Worm (Caenorhabditis elegans) whole organism, early embryonic: Measurements from ENCODE around the gene F16B4.5.

ENCODE experiments used
- B0310.2 ChIP-seq: sonication (generic microtip); optimal IDR thresholded peaks from 2 replicates; lab custom pipeline; 2016; ENCODE audit warnings: mild to moderate bottlenecking, missing genetic modification characterization, missing compliant biosample characterization
- F13C5.2 ChIP-seq: sonication (generic microtip); optimal IDR thresholded peaks from 2 replicates; lab custom pipeline; 2017; ENCODE audit warnings: mild to moderate bottlenecking, missing genetic modification characterization, inconsistent platforms, missing compliant biosample characterization
- aly-1 ChIP-seq: sonication (generic microtip); optimal IDR thresholded peaks from 2 replicates; lab custom pipeline; 2016; ENCODE audit warnings: missing genetic modification characterization, missing compliant biosample characterization
- ama-1 ChIP-seq: fragments of 150-350 bp; optimal IDR thresholded peaks from 2 replicates; lab custom pipeline; 2014
- ceh-13 ChIP-seq: fragments of 200-800 bp; sonication (Bioruptor generic); optimal IDR thresholded peaks from 2 replicates; lab custom pipeline; 2018; ENCODE audit warnings: mild to moderate bottlenecking, missing genetic modification characterization, missing compliant biosample characterization
- ceh-36 ChIP-seq: sonication (generic microtip); optimal IDR thresholded peaks from 2 replicates; lab custom pipeline; 2016; ENCODE audit warnings: missing genetic modification characterization, inconsistent platforms, missing compliant biosample characterization
- ets-7 ChIP-seq: sonication (generic microtip); optimal IDR thresholded peaks from 2 replicates; lab custom pipeline; 2016; ENCODE audit warnings: missing genotype, missing genetic modification characterization, missing compliant biosample characterization
- flt-1 ChIP-seq: fragments of 200-800 bp; sonication (Bioruptor generic); IDR thresholded peaks from 2 replicates; pipeline ENCODE4 v1.3.6; 2022; ENCODE audit warnings: missing genetic modification characterization, missing compliant biosample characterization
- hmbx-1 ChIP-seq: sonication (generic microtip); optimal IDR thresholded peaks from 2 replicates; lab custom pipeline; 2016; ENCODE audit warnings: mild to moderate bottlenecking, missing genetic modification characterization, missing compliant biosample characterization
- hmg-4 ChIP-seq: fragments of 200-800 bp; sonication (Bioruptor generic); optimal IDR thresholded peaks from 2 replicates; lab custom pipeline; 2018; ENCODE audit warnings: mild to moderate bottlenecking, missing genetic modification characterization, missing compliant biosample characterization
- hnd-1 ChIP-seq: sonication (generic microtip); optimal IDR thresholded peaks from 2 replicates; lab custom pipeline; 2016; ENCODE audit warnings: missing genetic modification characterization, missing compliant biosample characterization
- pes-1 ChIP-seq: fragments of 200-800 bp; sonication (Bioruptor generic); IDR thresholded peaks from 2 replicates; pipeline ENCODE4 v1.3.6; 2022; ENCODE audit warnings: missing genetic modification reagents, missing genetic modification characterization, missing compliant biosample characterization
- scrt-1 ChIP-seq: fragments of 200-800 bp; sonication (Bioruptor generic); IDR thresholded peaks from 2 replicates; pipeline ENCODE4 v1.3.6; 2022; ENCODE audit warnings: missing genetic modification characterization, missing compliant biosample characterization
- sea-1 ChIP-seq: fragments of 200-800 bp; sonication (Bioruptor generic); conservative IDR thresholded peaks from 2 replicates; pipeline ENCODE4 v1.3.6; 2022; ENCODE audit warnings: missing genetic modification characterization, missing compliant biosample characterization
- tbx-11 ChIP-seq: fragments of 200-800 bp; sonication (Bioruptor generic); IDR thresholded peaks from 2 replicates; pipeline ENCODE4 v1.3.6; 2022; ENCODE audit warnings: missing genetic modification characterization, missing compliant biosample characterization
- tbx-37 ChIP-seq: fragments of 200-800 bp; sonication (Bioruptor generic); conservative IDR thresholded peaks from 2 replicates; pipeline ENCODE4 v1.3.6; 2022; ENCODE audit warnings: missing genetic modification reagents, missing genetic modification characterization, missing compliant biosample characterization
- tra-4 ChIP-seq: sonication (generic microtip); optimal IDR thresholded peaks from 2 replicates; lab custom pipeline; 2017; ENCODE audit warnings: missing genetic modification characterization, missing compliant biosample characterization

F16B4.5 gene

DNA sequence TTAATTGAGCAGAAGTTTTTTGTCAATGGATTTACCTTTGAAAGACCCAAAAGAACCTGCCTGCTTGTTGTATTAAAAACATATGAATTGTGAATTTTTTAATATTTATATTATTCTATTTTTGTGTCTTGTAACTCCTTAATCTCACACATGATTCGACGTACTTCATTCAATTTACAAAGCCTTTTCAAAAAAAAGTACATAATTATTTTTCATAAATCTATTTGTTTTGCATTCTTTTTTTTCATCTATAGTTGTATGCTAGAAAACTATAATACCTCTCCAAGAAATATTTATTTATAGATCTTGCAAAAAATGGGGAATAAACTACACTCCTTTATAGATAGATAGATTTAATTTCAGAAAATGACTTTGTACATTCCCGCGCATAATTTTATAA, 30.5 kb downstream of the F16B4.5 start, which contains the start of gene nhr-179:
TSS of gene nhr-179 (minus strand) at position 101 of the 400 bp plus-strand sequence.
- TF ChIP-seq B0310.2 (tag; lab: Kevin White, UChicago) (no peak), sea-1 (GFP tag; lab: Robert Waterston, UW) (no peak), ets-7 (tag; lab: Kevin White, UChicago) (no peak), tra-4 (tag; lab: Kevin White, UChicago) (no peak), hnd-1 (tag; lab: Kevin White, UChicago) (no peak), pes-1 (GFP tag; lab: Robert Waterston, UW) (no peak), scrt-1 (GFP tag; lab: Robert Waterston, UW) (no peak), hmg-4 (GFP tag; lab: Kevin White, UChicago) (no peak), F13C5.2 (no peak), tbx-37 (no peak), ama-1 (no peak), flt-1 (no peak), tbx-11 (GFP tag; lab: Robert Waterston, UW) (no peak), ceh-13 (GFP tag; lab: Kevin White, UChicago) (no peak), aly-1 (no peak)

DNA sequence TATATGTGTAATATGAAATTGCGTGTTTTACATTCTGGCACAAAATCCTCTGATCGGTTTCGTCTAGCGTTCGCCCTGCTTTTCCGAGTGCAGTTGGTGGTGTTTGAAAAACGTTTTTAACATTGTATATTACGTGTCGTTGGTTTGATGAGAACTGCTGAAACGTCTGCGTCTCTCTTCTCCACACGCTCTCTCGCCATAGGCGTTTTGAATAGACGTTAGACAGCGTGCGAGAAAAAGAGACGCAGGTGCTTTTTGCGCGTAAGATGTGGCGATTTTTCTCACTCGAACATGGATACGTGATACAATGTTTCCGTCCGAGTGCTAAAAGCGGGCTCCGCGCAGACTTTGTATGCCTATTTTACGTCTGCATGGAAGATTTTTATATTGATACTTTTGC, 32.3 kb downstream of the F16B4.5 start:
- TF ChIP-seq F13C5.2 = no peak
- no peak for TF ChIP-seq ama-1
- TF ChIP-seq ceh-13 (GFP tag; lab: Kevin White, UChicago) = no peak
- TF ChIP-seq B0310.2 (tag; lab: Kevin White, UChicago) = no peak
- no peak for TF ChIP-seq tra-4 (tag; lab: Kevin White, UChicago)
- no peak for TF ChIP-seq ceh-36 (tag; lab: Kevin White, UChicago)
- no peak for TF ChIP-seq aly-1
- TF ChIP-seq hmg-4 (GFP tag; lab: Kevin White, UChicago) = no peak
- no peak for TF ChIP-seq tbx-37
- no peak for TF ChIP-seq pes-1 (GFP tag; lab: Robert Waterston, UW)
- no peak for TF ChIP-seq tbx-11 (GFP tag; lab: Robert Waterston, UW)
- no peak for TF ChIP-seq flt-1
- no peak for TF ChIP-seq hmbx-1 (tag; lab: Kevin White, UChicago)
- no peak for TF ChIP-seq hnd-1 (tag; lab: Kevin White, UChicago)
- TF ChIP-seq ets-7 (tag; lab: Kevin White, UChicago) = no peak
- TF ChIP-seq sea-1 (GFP tag; lab: Robert Waterston, UW) = no peak
- no peak for TF ChIP-seq scrt-1 (GFP tag; lab: Robert Waterston, UW)

- TF ChIP-seq sea-1 (GFP tag; lab: Robert Waterston, UW) (no peak), pes-1 (GFP tag; lab: Robert Waterston, UW) (no peak), flt-1 (no peak), F13C5.2 (no peak), aly-1 (no peak), ets-7 (tag; lab: Kevin White, UChicago) (no peak), hmg-4 (GFP tag; lab: Kevin White, UChicago) (no peak), tbx-37 (no peak), ama-1 (no peak), B0310.2 (tag; lab: Kevin White, UChicago) (no peak), hmbx-1 (tag; lab: Kevin White, UChicago) (no peak), ceh-36 (tag; lab: Kevin White, UChicago) (no peak), ceh-13 (GFP tag; lab: Kevin White, UChicago) (no peak), tra-4 (tag; lab: Kevin White, UChicago) (no peak), scrt-1 (GFP tag; lab: Robert Waterston, UW) (no peak), hnd-1 (tag; lab: Kevin White, UChicago) (no peak)
These were observed 33.3 kb downstream of the F16B4.5 start, which contains the start of gene nhr-117 for ce11 chrV:1621494-1621893. Gene nhr-117 (minus strand): TSS chrV:1621520.

- no peak for TF ChIP-seq F13C5.2
- no peak for TF ChIP-seq tbx-11 (GFP tag; lab: Robert Waterston, UW)
- no peak for TF ChIP-seq ets-7 (tag; lab: Kevin White, UChicago)
- TF ChIP-seq hmbx-1 (tag; lab: Kevin White, UChicago) = no peak
- TF ChIP-seq hmg-4 (GFP tag; lab: Kevin White, UChicago) = no peak
- TF ChIP-seq tra-4 (tag; lab: Kevin White, UChicago) = no peak
- no peak for TF ChIP-seq ceh-36 (tag; lab: Kevin White, UChicago)
- no peak for TF ChIP-seq hnd-1 (tag; lab: Kevin White, UChicago)
- no peak for TF ChIP-seq ama-1
- no peak for TF ChIP-seq sea-1 (GFP tag; lab: Robert Waterston, UW)
- TF ChIP-seq aly-1 = no peak
- no peak for TF ChIP-seq tbx-37
- TF ChIP-seq flt-1 = no peak
These were observed 35.2 kb downstream of the F16B4.5 start for ce11 chrV:1623429-1623828.

DNA sequence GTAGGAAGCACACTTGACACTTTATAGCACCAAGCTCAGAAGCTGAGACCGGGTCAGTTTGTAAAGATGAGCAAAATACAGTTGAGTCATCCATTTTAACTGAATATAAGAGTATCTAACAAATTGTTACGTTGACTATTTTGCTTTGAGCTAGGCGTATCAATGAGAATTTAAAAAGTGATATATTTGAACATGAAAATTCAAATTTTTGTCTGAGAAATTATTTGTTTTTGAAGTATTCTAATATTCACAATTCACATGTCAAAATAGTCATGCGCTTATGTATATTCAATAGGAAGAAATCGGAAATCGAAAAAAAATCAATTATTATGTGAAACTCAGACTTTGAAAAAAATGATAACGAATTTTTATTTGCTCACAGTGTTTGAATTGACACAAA, 36.1 kb downstream of the F16B4.5 start, which contains the start of gene nhr-110:
TSS of gene nhr-110 (minus strand) at position 101 of the 400 bp plus-strand sequence.
- TF ChIP-seq aly-1 (no peak), B0310.2 (tag; lab: Kevin White, UChicago) (no peak), hmg-4 (GFP tag; lab: Kevin White, UChicago) (no peak), tra-4 (tag; lab: Kevin White, UChicago) (no peak), tbx-37 (no peak), F13C5.2 (no peak), ama-1 (no peak)

ce11 chrV:1626720-1627119, 38.5 kb downstream of the F16B4.5 start, which contains the start of gene nhr-237:
Gene nhr-237 (minus strand): TSS chrV:1626820.
- TF ChIP-seq ama-1 = no peak
- TF ChIP-seq tra-4 (tag; lab: Kevin White, UChicago) = no peak
- TF ChIP-seq flt-1 = no peak
- TF ChIP-seq B0310.2 (tag; lab: Kevin White, UChicago) = no peak
- no peak for TF ChIP-seq sea-1 (GFP tag; lab: Robert Waterston, UW)
- TF ChIP-seq scrt-1 (GFP tag; lab: Robert Waterston, UW) = no peak
- TF ChIP-seq tbx-37 = no peak
- TF ChIP-seq hmbx-1 (tag; lab: Kevin White, UChicago) = no peak
- no peak for TF ChIP-seq ceh-36 (tag; lab: Kevin White, UChicago)
- TF ChIP-seq ets-7 (tag; lab: Kevin White, UChicago) = no peak
- no peak for TF ChIP-seq hnd-1 (tag; lab: Kevin White, UChicago)
- TF ChIP-seq ceh-13 (GFP tag; lab: Kevin White, UChicago) = no peak
- TF ChIP-seq tbx-11 (GFP tag; lab: Robert Waterston, UW) = no peak
- no peak for TF ChIP-seq F13C5.2
- no peak for TF ChIP-seq aly-1
- TF ChIP-seq pes-1 (GFP tag; lab: Robert Waterston, UW) = no peak
- no peak for TF ChIP-seq hmg-4 (GFP tag; lab: Kevin White, UChicago)

DNA sequence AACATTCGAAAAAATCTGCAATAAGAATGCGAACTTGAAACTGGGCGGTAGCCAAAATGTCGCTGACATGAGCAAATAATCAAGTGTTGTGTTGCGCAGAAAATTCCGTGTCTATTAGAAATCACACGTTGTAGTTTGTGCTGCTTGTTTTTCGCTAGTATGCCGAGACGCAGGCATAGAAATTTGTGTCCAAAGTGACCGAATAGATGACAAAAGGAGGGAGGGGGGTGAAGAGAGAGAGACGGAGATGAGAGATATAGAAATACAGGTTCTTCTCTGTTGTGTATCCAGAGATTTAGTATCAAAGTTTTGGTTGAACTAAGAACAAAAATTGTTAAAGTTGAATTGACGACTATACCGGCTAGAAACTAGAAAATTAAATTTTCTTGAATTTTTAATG, 39.0 kb downstream of the F16B4.5 start:
- no peak for TF ChIP-seq tra-4 (tag; lab: Kevin White, UChicago)
- no peak for TF ChIP-seq ceh-36 (tag; lab: Kevin White, UChicago)
- no peak for TF ChIP-seq hnd-1 (tag; lab: Kevin White, UChicago)
- no peak for TF ChIP-seq ceh-13 (GFP tag; lab: Kevin White, UChicago)
- no peak for TF ChIP-seq ets-7 (tag; lab: Kevin White, UChicago)
- TF ChIP-seq scrt-1 (GFP tag; lab: Robert Waterston, UW) = no peak
- TF ChIP-seq flt-1 = no peak
- no peak for TF ChIP-seq aly-1
- TF ChIP-seq F13C5.2 = no peak
- TF ChIP-seq tbx-37 = no peak
- no peak for TF ChIP-seq sea-1 (GFP tag; lab: Robert Waterston, UW)
- no peak for TF ChIP-seq hmg-4 (GFP tag; lab: Kevin White, UChicago)
- TF ChIP-seq ama-1 = no peak
- no peak for TF ChIP-seq tbx-11 (GFP tag; lab: Robert Waterston, UW)
- TF ChIP-seq hmbx-1 (tag; lab: Kevin White, UChicago) = no peak
- TF ChIP-seq B0310.2 (tag; lab: Kevin White, UChicago) = no peak
- no peak for TF ChIP-seq pes-1 (GFP tag; lab: Robert Waterston, UW)
